Worm (Caenorhabditis elegans): ENCODE measurements around the gene F17E9.5.

F17E9.5 gene

DNA sequence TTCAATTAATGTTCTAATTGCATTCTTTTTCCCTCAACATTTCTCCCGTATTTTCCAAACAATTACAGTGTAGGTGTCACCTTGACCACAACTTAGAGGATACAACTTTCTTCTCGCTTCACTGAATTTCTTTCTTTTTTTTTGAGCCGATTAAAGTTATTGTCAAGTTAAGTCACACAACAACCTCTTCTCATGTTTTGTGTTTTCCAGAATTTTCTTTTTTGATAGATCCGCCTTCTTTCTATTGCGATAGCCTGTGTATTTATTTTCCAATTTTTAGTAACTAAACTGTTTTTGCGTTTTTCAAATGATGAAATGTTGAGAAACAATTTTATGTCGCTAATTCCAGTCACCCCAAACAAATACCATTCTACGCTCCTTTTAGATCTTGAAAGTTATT lies 20.0 kb upstream of the F17E9.5 start, which contains the start of gene F35H10.3:
Gene F35H10.3, plus strand, starts transcription at position 301 of the 400 bp plus-strand sequence.
- TF ChIP-seq bed-3 (GFP tag; optimal IDR thresholded peaks at IDR 0.05) (no peak), snpc-4 (tag; optimal IDR thresholded peaks at IDR 0.05) (no peak), ham-2 (GFP tag; optimal IDR thresholded peaks at IDR 0.05) (no peak), ceh-39 (tag; optimal IDR thresholded peaks at IDR 0.05) (no peak), nhr-237 (tag; optimal IDR thresholded peaks at IDR 0.05) (no peak), cnd-1 (tag; optimal IDR thresholded peaks at IDR 0.05) (no peak), mls-2 (tag; optimal IDR thresholded peaks at IDR 0.05) (no peak)

DNA sequence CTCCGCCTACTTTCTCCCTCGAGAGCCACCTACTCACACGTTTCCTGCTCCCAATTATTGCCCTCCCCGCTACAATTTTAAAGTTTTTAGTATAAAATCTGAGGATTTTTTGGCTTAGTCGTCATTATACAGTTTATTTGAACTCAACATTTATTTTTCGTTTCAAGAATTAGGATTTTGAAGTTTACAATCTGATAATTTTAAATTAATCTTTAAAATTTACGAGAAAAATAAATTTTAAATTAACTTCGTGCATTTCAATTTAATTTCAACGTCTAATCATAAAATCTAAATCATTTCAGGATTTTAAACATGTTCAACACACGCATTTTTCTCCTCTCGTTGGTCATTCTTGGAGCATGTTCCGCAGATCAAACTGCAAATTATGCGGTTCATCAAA lies 16.7 kb upstream of the F17E9.5 start, which contains the start of gene F35H10.2:
Gene F35H10.2, plus strand, starts transcription at position 301 of the 400 bp plus-strand sequence.
- TF ChIP-seq pha-4 (tag; optimal IDR thresholded peaks at IDR 0.05) (no peak), sptf-1 (tag; optimal IDR thresholded peaks at IDR 0.05) (no peak), sem-2 (GFP tag; optimal IDR thresholded peaks at IDR 0.05) (no peak)

DNA sequence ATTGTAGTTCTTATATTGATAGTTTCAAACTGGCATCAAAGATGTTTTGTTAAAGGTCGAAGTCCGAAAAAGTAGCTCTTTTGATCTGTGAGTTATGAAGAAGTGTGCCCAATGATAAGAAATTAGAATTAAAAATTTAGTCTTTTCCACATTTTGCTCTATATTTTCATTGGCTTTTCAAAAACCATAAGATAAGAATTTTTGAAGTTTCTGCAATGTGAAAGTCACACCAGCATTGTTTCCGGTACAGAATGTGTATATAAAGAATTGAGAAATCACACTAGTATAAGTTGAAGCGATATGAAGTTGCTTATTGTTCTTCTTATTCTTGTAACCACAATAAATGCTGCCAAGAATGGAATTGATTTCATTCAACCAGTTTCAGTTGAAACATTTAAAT lies 13.1 kb upstream of the F17E9.5 start, which contains the start of gene lys-10:
Gene lys-10, plus strand, starts transcription at position 301 of the 400 bp plus-strand sequence.
- no peak for TF ChIP-seq nhr-2 (tag; optimal IDR thresholded peaks at IDR 0.05)
- TF ChIP-seq elt-1 (tag; optimal IDR thresholded peaks at IDR 0.05; ENCODE audit: borderline replicate concordance, insufficient read depth), result no peak
- no peak for TF ChIP-seq zip-8 (tag; optimal IDR thresholded peaks at IDR 0.05)
- no peak for TF ChIP-seq nhr-28 (tag; optimal IDR thresholded peaks at IDR 0.05)
- TF ChIP-seq ceh-43 (GFP tag; optimal IDR thresholded peaks at IDR 0.05), result no peak
- TF ChIP-seq sem-2 (GFP tag; optimal IDR thresholded peaks at IDR 0.05), result no peak
- TF ChIP-seq pha-4 (tag; optimal IDR thresholded peaks at IDR 0.05), result no peak
- TF ChIP-seq sptf-1 (tag; optimal IDR thresholded peaks at IDR 0.05), result no peak
- TF ChIP-seq ceh-39 (tag; optimal IDR thresholded peaks at IDR 0.05), result no peak
- TF ChIP-seq nhr-76 (tag; optimal IDR thresholded peaks at IDR 0.05), result no peak
- no peak for TF ChIP-seq ces-1 (GFP tag; optimal IDR thresholded peaks at IDR 0.05)
- TF ChIP-seq mls-2 (tag; optimal IDR thresholded peaks at IDR 0.05), result no peak
- TF ChIP-seq ztf-11 (tag; optimal IDR thresholded peaks at IDR 0.05), result no peak
- TF ChIP-seq cnd-1 (tag; optimal IDR thresholded peaks at IDR 0.05), result no peak
- no peak for TF ChIP-seq tbx-8 (GFP tag; optimal IDR thresholded peaks at IDR 0.05)
- TF ChIP-seq bed-3 (GFP tag; optimal IDR thresholded peaks at IDR 0.05), result no peak
- no peak for TF ChIP-seq M03D4.4 (tag; optimal IDR thresholded peaks at IDR 0.05)

DNA sequence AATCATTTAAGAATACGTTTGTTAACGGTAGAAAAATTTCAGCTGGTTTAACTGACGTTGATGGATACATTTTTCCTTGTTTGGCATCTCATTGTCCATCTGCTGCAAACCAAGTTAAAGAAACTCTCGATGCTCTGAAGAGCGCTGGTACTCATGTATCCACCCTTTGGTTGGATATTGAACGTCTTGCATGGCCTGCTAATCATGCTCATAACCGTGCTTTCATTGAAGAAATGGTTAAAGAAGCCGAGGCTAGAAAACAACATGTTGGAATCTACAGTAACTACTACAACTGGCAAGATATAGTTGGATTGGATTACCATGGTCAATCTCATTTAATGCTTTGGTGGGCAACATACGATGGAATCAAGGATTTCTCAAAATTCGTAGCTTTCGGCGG lies 12.6 kb upstream of the F17E9.5 start:
- TF ChIP-seq snpc-4 (tag; optimal IDR thresholded peaks at IDR 0.05) (no peak), elt-1 (tag; optimal IDR thresholded peaks at IDR 0.05; ENCODE audit: borderline replicate concordance, insufficient read depth) (no peak), elt-3 (tag; optimal IDR thresholded peaks at IDR 0.05) (no peak), zip-8 (tag; optimal IDR thresholded peaks at IDR 0.05) (no peak), blmp-1 (tag; optimal IDR thresholded peaks at IDR 0.05) (no peak), sem-2 (GFP tag; optimal IDR thresholded peaks at IDR 0.05) (no peak), ceh-83 (GFP tag; optimal IDR thresholded peaks at IDR 0.05) (no peak), lin-32 (GFP tag; optimal IDR thresholded peaks at IDR 0.05) (no peak), ham-2 (GFP tag; optimal IDR thresholded peaks at IDR 0.05) (no peak), mep-1 (tag; optimal IDR thresholded peaks at IDR 0.05) (no peak), nhr-28 (tag; optimal IDR thresholded peaks at IDR 0.05) (no peak), drap-1 (GFP tag; optimal IDR thresholded peaks at IDR 0.05) (no peak), sptf-1 (tag; optimal IDR thresholded peaks at IDR 0.05) (no peak), pha-4 (tag; optimal IDR thresholded peaks at IDR 0.05) (no peak)

DNA sequence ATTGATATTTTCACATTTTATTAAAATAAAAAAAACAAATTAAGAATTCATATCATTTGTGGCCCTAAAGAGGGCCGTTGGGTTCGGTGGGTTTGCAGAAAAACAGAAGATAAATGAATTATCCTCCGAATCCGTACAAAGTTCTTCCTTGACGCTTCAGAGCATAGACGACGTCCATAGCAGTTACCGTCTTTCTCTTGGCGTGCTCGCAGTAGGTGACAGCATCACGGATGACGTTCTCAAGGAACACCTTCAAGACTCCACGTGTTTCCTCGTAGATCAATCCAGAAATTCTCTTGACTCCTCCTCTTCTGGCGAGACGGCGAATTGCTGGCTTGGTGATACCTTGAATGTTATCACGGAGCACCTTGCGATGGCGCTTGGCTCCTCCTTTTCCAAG lies 12.1 kb upstream of the F17E9.5 start:
- TF ChIP-seq unc-62 (GFP tag; optimal IDR thresholded peaks at IDR 0.05) (no peak), nhr-237 (tag; optimal IDR thresholded peaks at IDR 0.05) (no peak), mab-5 (tag; optimal IDR thresholded peaks at IDR 0.05) (no peak), ham-2 (GFP tag; optimal IDR thresholded peaks at IDR 0.05) (no peak), pha-4 (tag; optimal IDR thresholded peaks at IDR 0.05) (no peak)

DNA sequence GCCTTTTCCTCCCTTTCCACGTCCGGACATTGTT lies 11.8 kb upstream of the F17E9.5 start, which contains the start of gene his-31:
Gene his-31, minus strand, starts transcription at position 30 of the 34 bp plus-strand sequence.
- TF ChIP-seq tbx-8 (GFP tag; optimal IDR thresholded peaks at IDR 0.05) (no peak), nhr-237 (tag; optimal IDR thresholded peaks at IDR 0.05) (no peak), ceh-39 (tag; optimal IDR thresholded peaks at IDR 0.05) (no peak), ces-1 (GFP tag; optimal IDR thresholded peaks at IDR 0.05) (no peak), unc-39 (tag; optimal IDR thresholded peaks at IDR 0.05) (no peak), unc-62 (GFP tag; optimal IDR thresholded peaks at IDR 0.05) (no peak), drap-1 (GFP tag; optimal IDR thresholded peaks at IDR 0.05) (no peak)
